Worm (Caenorhabditis elegans): Measurements from ENCODE around the gene Y59A8B.21.

DNA sequence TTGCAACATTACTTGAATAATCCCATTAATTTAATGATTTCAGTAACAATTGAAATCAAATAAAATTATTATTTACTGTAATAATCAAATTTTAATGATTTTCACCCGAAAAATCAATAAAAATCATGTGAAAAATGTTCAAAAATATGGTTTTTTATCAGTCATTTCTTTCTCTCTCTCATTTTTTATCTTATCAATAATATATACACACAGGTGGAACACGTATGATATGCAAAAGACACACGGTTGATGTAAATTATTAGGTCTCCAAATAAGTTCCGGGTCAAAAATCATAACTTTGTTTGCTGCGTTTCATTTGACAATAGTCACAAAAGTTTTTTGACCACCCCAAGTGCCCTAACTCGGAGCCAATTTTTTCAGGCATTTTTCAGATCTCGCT, 7.9 kb upstream of the Y59A8B.21 start:
- TF ChIP-seq nhr-12 (tag; optimal IDR thresholded peaks at IDR 0.05) (no peak), ham-2 (GFP tag; optimal IDR thresholded peaks at IDR 0.05) (no peak), unc-62 (GFP tag; optimal IDR thresholded peaks at IDR 0.05) (no peak), mab-5 (tag; optimal IDR thresholded peaks at IDR 0.05) (no peak), snpc-4 (tag; optimal IDR thresholded peaks at IDR 0.05) (no peak), nhr-237 (tag; optimal IDR thresholded peaks at IDR 0.05) (no peak), nhr-76 (tag; optimal IDR thresholded peaks at IDR 0.05) (no peak), ces-1 (GFP tag; optimal IDR thresholded peaks at IDR 0.05) (no peak), elt-3 (tag; optimal IDR thresholded peaks at IDR 0.05) (no peak), unc-120 (tag; optimal IDR thresholded peaks at IDR 0.05; ENCODE audit: poor library complexity, severe bottlenecking) (no peak), nhr-28 (tag; optimal IDR thresholded peaks at IDR 0.05) (no peak)

Measured in whole organism, mixed stage, embryonic.